Fruit fly (Drosophila melanogaster): ENCODE results near the gene CG12171.

Gene CG12171

DNA sequence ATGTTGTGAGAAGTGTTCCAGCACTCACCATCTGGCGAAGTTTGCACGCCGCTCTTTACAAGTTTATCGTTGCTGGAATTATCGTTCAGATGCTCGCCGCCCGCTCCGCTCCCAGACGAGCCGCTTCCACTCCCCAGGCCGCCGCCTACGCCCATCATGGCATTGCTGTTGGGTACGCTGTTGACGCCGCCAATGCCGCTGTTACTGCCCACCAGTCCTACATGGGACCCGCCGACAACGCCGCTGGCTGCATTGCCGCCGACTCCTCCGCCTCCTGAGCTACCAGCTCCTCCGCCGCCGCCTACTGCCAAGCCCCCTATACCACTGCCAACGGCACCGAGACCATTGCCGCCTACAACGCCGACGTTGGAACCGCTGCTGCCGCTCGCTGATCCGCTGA is 25.0 kb upstream of the CG12171 start:
- TF ChIP-seq sage (GFP tag; optimal IDR thresholded peaks at IDR 0.05) (no peak), pan (optimal IDR thresholded peaks at IDR 0.05) (no peak), fru (GFP tag; optimal IDR thresholded peaks at IDR 0.05) (no peak), Myc (optimal IDR thresholded peaks at IDR 0.05) (no peak), CG9705 (GFP tag; optimal IDR thresholded peaks at IDR 0.05) (no peak), ey (GFP tag; optimal IDR thresholded peaks at IDR 0.05) (no peak), Hnf4 (GFP tag; optimal IDR thresholded peaks at IDR 0.05) (no peak), Hr83 (GFP tag; optimal IDR thresholded peaks at IDR 0.05; ENCODE audit: poor library complexity, severe bottlenecking) (no peak), h (GFP tag; optimal IDR thresholded peaks at IDR 0.05) (no peak), tai (GFP tag; optimal IDR thresholded peaks at IDR 0.05) (no peak), HLH106 (tag; optimal IDR thresholded peaks at IDR 0.05) (no peak), Vsx2 (GFP tag; optimal IDR thresholded peaks at IDR 0.05; ENCODE audit: partially characterized antibody) (no peak), foxo (GFP tag; optimal IDR thresholded peaks at IDR 0.05) (no peak), woc (GFP tag; optimal IDR thresholded peaks at IDR 0.05) (no peak), brk (GFP tag; optimal IDR thresholded peaks at IDR 0.05) (no peak), br (GFP tag; optimal IDR thresholded peaks at IDR 0.05) (no peak), Hr78 (GFP tag; optimal IDR thresholded peaks at IDR 0.05) (no peak), dsf (GFP tag; optimal IDR thresholded peaks at IDR 0.05; ENCODE audit: borderline replicate concordance) (no peak)

DNA sequence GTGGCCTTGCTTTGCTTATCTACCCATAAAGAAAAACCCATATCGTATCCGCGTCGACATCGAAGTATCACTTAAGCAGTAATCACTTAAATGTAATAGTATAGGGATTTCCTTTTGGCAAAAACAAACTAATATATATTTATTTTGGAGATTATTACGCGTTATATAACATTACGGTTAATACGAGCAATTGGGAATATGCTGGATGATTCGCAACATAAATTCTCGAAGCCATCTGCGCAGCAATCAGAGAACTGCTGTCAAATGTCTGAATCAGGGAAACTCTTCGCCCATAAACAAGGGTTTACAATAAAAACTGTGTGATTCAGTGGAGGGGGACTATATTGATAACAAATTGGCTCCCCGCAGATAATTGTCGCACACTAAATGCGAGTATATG is 22.8 kb upstream of the CG12171 start:
- TF ChIP-seq usp (GFP tag; optimal IDR thresholded peaks at IDR 0.05) (no peak), brk (GFP tag; optimal IDR thresholded peaks at IDR 0.05) (no peak), Vsx2 (GFP tag; optimal IDR thresholded peaks at IDR 0.05; ENCODE audit: partially characterized antibody) (no peak), Hnf4 (GFP tag; optimal IDR thresholded peaks at IDR 0.05) (no peak), ey (GFP tag; optimal IDR thresholded peaks at IDR 0.05) (no peak), OdsH (GFP tag; optimal IDR thresholded peaks at IDR 0.05) (no peak), sage (GFP tag; optimal IDR thresholded peaks at IDR 0.05) (no peak), CrebA (GFP tag; optimal IDR thresholded peaks at IDR 0.05; ENCODE audit: borderline replicate concordance) (no peak), Sp1 (GFP tag; optimal IDR thresholded peaks at IDR 0.05) (no peak), lola (GFP tag; optimal IDR thresholded peaks at IDR 0.05) (no peak), Rel (GFP tag; optimal IDR thresholded peaks at IDR 0.05) (no peak), Rel (tag; optimal IDR thresholded peaks at IDR 0.05) (no peak), Hr83 (GFP tag; optimal IDR thresholded peaks at IDR 0.05; ENCODE audit: poor library complexity, severe bottlenecking) (no peak), foxo (GFP tag; optimal IDR thresholded peaks at IDR 0.05) (no peak), dl (GFP tag; optimal IDR thresholded peaks at IDR 0.05; ENCODE audit: insufficient read depth in 1 of 2, partially characterized antibody in 2 of 2) (no peak), dsf (GFP tag; optimal IDR thresholded peaks at IDR 0.05; ENCODE audit: borderline replicate concordance) (no peak), jim (GFP tag; optimal IDR thresholded peaks at IDR 0.05) (no peak), h (GFP tag; optimal IDR thresholded peaks at IDR 0.05) (no peak), Abd-B (GFP tag; optimal IDR thresholded peaks at IDR 0.05) (no peak), Mio (GFP tag; optimal IDR thresholded peaks at IDR 0.05) (no peak)

DNA sequence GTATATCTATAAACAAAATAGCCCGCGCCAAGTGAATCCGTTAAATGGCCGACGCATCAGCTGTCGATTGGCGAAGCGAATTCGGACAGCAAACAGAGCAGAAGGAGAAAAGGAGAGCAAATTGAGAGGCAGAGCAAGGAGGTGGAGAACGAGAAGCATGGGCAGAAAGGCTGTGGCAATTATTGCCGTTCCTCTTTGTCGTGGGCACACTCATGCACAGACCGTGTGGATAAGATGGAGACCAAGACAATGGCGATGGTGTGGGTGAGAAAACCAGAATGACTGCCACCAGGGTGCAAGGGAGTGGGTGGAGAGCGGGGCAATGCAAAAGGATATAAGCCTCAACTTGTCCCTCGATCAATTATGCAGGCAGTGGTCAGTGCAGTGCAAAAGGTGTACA is 22.3 kb upstream of the CG12171 start:
- TF ChIP-seq OdsH (GFP tag; optimal IDR thresholded peaks at IDR 0.05) (no peak), dmrt93B (GFP tag; optimal IDR thresholded peaks at IDR 0.05) (no peak), psq (GFP tag; optimal IDR thresholded peaks at IDR 0.05) (peak; percentile 98), Rel (GFP tag; optimal IDR thresholded peaks at IDR 0.05) (no peak), Rel (tag; optimal IDR thresholded peaks at IDR 0.05) (no peak), HLH106 (tag; optimal IDR thresholded peaks at IDR 0.05) (no peak), dl (GFP tag; optimal IDR thresholded peaks at IDR 0.05; ENCODE audit: insufficient read depth in 1 of 2, partially characterized antibody in 2 of 2) (peak in 1 of 2 experiments; percentile 28), Dif (GFP tag; optimal IDR thresholded peaks at IDR 0.05; ENCODE audit: partially characterized antibody) (no peak), Dfd (GFP tag; optimal IDR thresholded peaks at IDR 0.05) (no peak), fru (GFP tag; optimal IDR thresholded peaks at IDR 0.05) (peak; percentile 31), CrebA (GFP tag; optimal IDR thresholded peaks at IDR 0.05; ENCODE audit: borderline replicate concordance) (no peak), tai (GFP tag; optimal IDR thresholded peaks at IDR 0.05) (no peak)

DNA sequence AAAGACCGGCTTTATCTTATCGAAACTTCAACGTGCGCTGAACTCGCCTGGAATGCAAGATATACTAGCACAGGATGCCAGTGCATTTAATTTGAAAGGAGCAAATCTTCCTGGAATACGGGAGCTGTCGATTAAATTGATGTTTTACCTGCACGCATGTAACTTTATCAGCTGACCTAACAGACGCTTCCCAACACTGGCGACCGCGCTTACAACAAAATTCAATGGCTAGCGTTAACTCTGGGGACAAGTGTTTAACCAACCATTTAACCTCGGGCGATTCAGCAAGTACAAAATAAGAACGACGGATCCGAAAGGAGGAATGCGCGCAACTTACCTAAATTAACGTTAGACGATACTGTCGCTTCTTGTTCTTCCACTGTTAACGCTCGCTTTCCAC is 21.7 kb upstream of the CG12171 start:
- TF ChIP-seq psq (GFP tag; optimal IDR thresholded peaks at IDR 0.05) (no peak), Hr78 (GFP tag; optimal IDR thresholded peaks at IDR 0.05) (no peak), Dfd (GFP tag; optimal IDR thresholded peaks at IDR 0.05) (no peak), Sp1 (GFP tag; optimal IDR thresholded peaks at IDR 0.05) (no peak), Vsx2 (GFP tag; optimal IDR thresholded peaks at IDR 0.05; ENCODE audit: partially characterized antibody) (no peak), Jra (GFP tag; optimal IDR thresholded peaks at IDR 0.05) (no peak), HLH106 (tag; optimal IDR thresholded peaks at IDR 0.05) (no peak), fru (GFP tag; optimal IDR thresholded peaks at IDR 0.05) (no peak), GATAd (GFP tag; optimal IDR thresholded peaks at IDR 0.05) (no peak), lola (GFP tag; optimal IDR thresholded peaks at IDR 0.05) (no peak), jim (GFP tag; optimal IDR thresholded peaks at IDR 0.05) (no peak), pan (optimal IDR thresholded peaks at IDR 0.05) (no peak), CrebA (GFP tag; optimal IDR thresholded peaks at IDR 0.05; ENCODE audit: borderline replicate concordance) (no peak), br (GFP tag; optimal IDR thresholded peaks at IDR 0.05) (no peak)
